Worm (Caenorhabditis elegans) whole organism, L4 larva: ENCODE results near the gene C33C12.7.

Source experiments
- ceh-28 ChIP-seq: fragments of 150-350 bp; optimal IDR thresholded peaks from 2 replicates; lab custom pipeline; 2014; ENCODE audit warnings: missing biosample characterization, missing genetic modification reagents, missing genetic modification characterization
- lin-15B ChIP-seq: fragments of 150-350 bp; sonication (generic microtip); optimal IDR thresholded peaks from 3 replicates; lab custom pipeline; 2014; ENCODE audit warnings: missing biosample characterization, missing genetic modification characterization
- nhr-102 ChIP-seq: sonication (generic microtip); optimal IDR thresholded peaks from 2 replicates; lab custom pipeline; 2016; ENCODE audit warnings: mild to moderate bottlenecking, missing genetic modification characterization, moderate library complexity, missing compliant biosample characterization
- spr-3 ChIP-seq: fragments of 200-800 bp; sonication (Bioruptor generic); optimal IDR thresholded peaks from 2 replicates; lab custom pipeline; 2018; ENCODE audit warnings: mild to moderate bottlenecking, missing genetic modification characterization, missing compliant biosample characterization

ce11 chrII:2191383-2191782, 16.1 kb upstream of the C33C12.7 start:
- TF ChIP-seq nhr-102 (tag; lab: Kevin White, UChicago) (no peak), ceh-28 (tag; lab: Kevin White, UChicago) (no peak), lin-15B (tag; lab: Kevin White, UChicago) (no peak), spr-3 (no peak)
